Fruit fly (Drosophila melanogaster) Kc167 (cell line): ENCODE results near the gene Invadolysin.

Source experiments
- Myc ChIP-seq: fragments of >200 bp; optimal IDR thresholded peaks from 2 replicates; lab custom pipeline; 2017; ENCODE audit warnings: missing external identifiers
- Sin3A ChIP-seq: fragments of >200 bp; optimal IDR thresholded peaks from 2 replicates; lab custom pipeline; 2018; ENCODE audit warnings: missing external identifiers
- h ChIP-seq: fragments of >200 bp; optimal IDR thresholded peaks from 3 replicates; lab custom pipeline; 2018; ENCODE audit warnings: missing external identifiers
- insv ChIP-seq: fragments of >200 bp; optimal IDR thresholded peaks from 3 replicates; lab custom pipeline; 2018; ENCODE audit warnings: missing external identifiers
- psq ChIP-seq: fragments of >200 bp; optimal IDR thresholded peaks from 2 replicates; lab custom pipeline; 2017; ENCODE audit warnings: missing external identifiers
- ttk ChIP-seq: sonication (Bioruptor generic); optimal IDR thresholded peaks from 2 replicates; lab custom pipeline; 2017; ENCODE audit warnings: missing external identifiers

dm6 chr3R:10161163-10161562 is 16.7 kb downstream of the Invadolysin start, which contains the start of gene CG6254:
- no peak for TF ChIP-seq insv (lab: Kevin White, UChicago)
- no peak for TF ChIP-seq psq
- TF ChIP-seq h, result no peak
- no peak for TF ChIP-seq ttk (lab: Kevin White, UChicago)
- no peak for TF ChIP-seq Myc (lab: Kevin White, UChicago)
- TF ChIP-seq Sin3A (lab: Kevin White, UChicago), result no peak
